Fruit fly (Drosophila melanogaster): ENCODE data around the gene Rab11.

Gene Rab11

DNA sequence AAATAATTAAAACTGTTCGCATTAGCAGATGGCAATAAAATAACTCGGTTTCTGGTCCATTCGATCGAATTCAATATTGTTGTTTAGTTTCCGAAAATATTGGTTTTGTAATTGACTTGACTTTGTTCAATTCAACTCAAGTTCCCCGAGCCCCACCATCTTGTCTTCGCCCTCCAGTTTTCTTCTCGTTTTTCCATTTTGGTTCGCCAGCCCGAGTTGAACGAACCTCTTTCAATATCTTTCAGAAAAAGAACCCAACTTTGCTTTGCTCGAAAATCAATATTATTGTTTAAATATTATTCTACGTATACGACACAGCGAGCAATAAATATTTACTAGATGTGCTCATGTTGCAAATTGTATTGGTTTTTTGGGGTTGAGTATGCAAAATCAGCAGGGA is 47.4 kb downstream of the Rab11 start:
- no peak for TF ChIP-seq Snoo (tag; optimal IDR thresholded peaks at IDR 0.05)
- no peak for TF ChIP-seq Ets98B (GFP tag; IDR thresholded peaks at IDR 0.05)

DNA sequence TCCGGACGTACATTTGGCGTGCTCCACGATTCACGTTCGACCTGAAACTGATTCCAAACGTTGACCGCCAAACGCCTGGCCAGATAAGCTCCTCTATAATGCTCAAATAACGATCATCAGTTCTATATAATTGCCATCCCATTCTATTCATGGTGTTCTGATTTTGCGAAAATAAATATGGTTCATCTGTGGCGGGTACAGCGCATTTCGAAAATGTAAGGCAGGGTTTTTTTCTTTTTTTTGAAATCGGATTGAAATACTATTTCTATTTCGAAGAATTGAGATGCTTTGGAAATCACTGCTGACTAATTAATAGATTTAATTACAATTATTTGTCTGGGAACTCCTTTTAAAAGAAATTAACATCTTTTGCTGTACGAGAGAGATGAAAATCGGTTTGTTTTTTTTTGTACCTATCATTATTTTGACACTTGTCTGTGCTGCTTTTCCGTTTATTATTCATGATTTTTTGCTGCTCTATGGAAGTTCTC is 49.9 kb downstream of the Rab11 start, which contains the start of gene cDIP:
Gene cDIP (minus strand): TSS at position 51 of the 491 bp plus-strand sequence.
- TF ChIP-seq EcR (GFP tag; optimal IDR thresholded peaks at IDR 0.05) (no peak), CG4496 (GFP tag; IDR thresholded peaks at IDR 0.05) (no peak), CG17806 (tag; optimal IDR thresholded peaks at IDR 0.05) (no peak), gl (tag; optimal IDR thresholded peaks at IDR 0.05) (no peak), Pif1A (GFP tag; optimal IDR thresholded peaks at IDR 0.05) (no peak)

DNA sequence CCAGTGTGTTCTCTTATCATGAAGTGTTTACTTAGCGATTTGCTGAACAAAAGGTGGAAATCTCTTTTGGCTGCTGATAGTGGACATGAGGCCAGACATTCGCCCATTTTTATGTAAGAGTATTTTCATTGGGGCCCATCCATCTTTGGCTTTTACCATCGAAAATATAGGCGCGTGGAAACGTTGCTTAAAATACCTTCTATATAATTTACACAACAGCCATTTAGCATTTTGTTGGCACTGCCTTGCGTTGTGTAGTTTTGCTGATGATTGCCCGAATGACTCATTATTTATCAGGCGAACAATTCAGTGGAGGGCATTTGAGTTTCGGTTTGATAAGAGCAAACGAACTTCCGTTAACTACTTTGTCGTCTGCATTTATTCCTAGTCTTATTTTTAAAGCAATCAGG is 50.4 kb downstream of the Rab11 start:
- no peak for TF ChIP-seq CG9948 (tag; optimal IDR thresholded peaks at IDR 0.05)
- TF ChIP-seq Ets98B (GFP tag; IDR thresholded peaks at IDR 0.05) = no peak
- TF ChIP-seq CG14655 (GFP tag; optimal IDR thresholded peaks at IDR 0.05) = no peak
- TF ChIP-seq fd96Ca (GFP tag; IDR thresholded peaks at IDR 0.05) = no peak
- TF ChIP-seq rn (GFP tag; IDR thresholded peaks at IDR 0.05) = no peak
- TF ChIP-seq CG10348 (GFP tag; IDR thresholded peaks at IDR 0.05) = no peak
- no peak for TF ChIP-seq EcR (GFP tag; optimal IDR thresholded peaks at IDR 0.05)
- TF ChIP-seq CG17806 (tag; optimal IDR thresholded peaks at IDR 0.05) = no peak
- no peak for TF ChIP-seq CG4496 (GFP tag; IDR thresholded peaks at IDR 0.05)
- no peak for TF ChIP-seq CG34367 (tag; optimal IDR thresholded peaks at IDR 0.05)
- no peak for TF ChIP-seq Pif1B (GFP tag; optimal IDR thresholded peaks at IDR 0.05)
- TF ChIP-seq CG12605 (GFP tag; IDR thresholded peaks at IDR 0.05) = no peak
- TF ChIP-seq Pif1A (GFP tag; optimal IDR thresholded peaks at IDR 0.05) = no peak
- no peak for TF ChIP-seq CG8159 (tag; optimal IDR thresholded peaks at IDR 0.05)
- no peak for TF ChIP-seq Snoo (tag; optimal IDR thresholded peaks at IDR 0.05)
- TF ChIP-seq gl (tag; optimal IDR thresholded peaks at IDR 0.05) = no peak
- no peak for TF ChIP-seq CG8301 (tag; optimal IDR thresholded peaks at IDR 0.05)

dm6 chr3R:21163318-21163828 is 52.2 kb downstream of the Rab11 start, which contains the start of gene CG5810:
Gene CG5810, plus strand, starts transcription at chr3R:21163778.
- TF ChIP-seq CG8159 (tag; optimal IDR thresholded peaks at IDR 0.05) (no peak), EcR (GFP tag; optimal IDR thresholded peaks at IDR 0.05) (peak; percentile 38), CG15710 (tag; optimal IDR thresholded peaks at IDR 0.05) (peak; percentile 10), gl (tag; optimal IDR thresholded peaks at IDR 0.05) (no peak), CG34367 (tag; optimal IDR thresholded peaks at IDR 0.05) (peak; percentile 21), CG10348 (GFP tag; IDR thresholded peaks at IDR 0.05) (no peak)

Measured in whole organism, pupa.